Fruit fly (Drosophila melanogaster): Measurements from ENCODE around the gene CG18418.

- TF ChIP-seq pan (optimal IDR thresholded peaks at IDR 0.05) (no peak), CG8478 (optimal IDR thresholded peaks at IDR 0.05) (no peak), Dll (optimal IDR thresholded peaks at IDR 0.05) (no peak), psq (optimal IDR thresholded peaks at IDR 0.05) (no peak), usp (GFP tag; optimal IDR thresholded peaks at IDR 0.05) (no peak)
Measured at dm6 chr3L:4698032-4698431, 8.2 kb upstream of the CG18418 start.
